Worm (Caenorhabditis elegans) whole organism, early embryonic: Measurements from ENCODE around the gene zip-5.

Source experiments
- B0310.2 ChIP-seq: sonication (generic microtip); optimal IDR thresholded peaks from 2 replicates; lab custom pipeline; 2016; ENCODE audit warnings: mild to moderate bottlenecking, missing genetic modification characterization, missing compliant biosample characterization
- aly-1 ChIP-seq: sonication (generic microtip); optimal IDR thresholded peaks from 2 replicates; lab custom pipeline; 2016; ENCODE audit warnings: missing genetic modification characterization, missing compliant biosample characterization
- ama-1 ChIP-seq: fragments of 150-350 bp; optimal IDR thresholded peaks from 2 replicates; lab custom pipeline; 2014
- hmbx-1 ChIP-seq: sonication (generic microtip); optimal IDR thresholded peaks from 2 replicates; lab custom pipeline; 2016; ENCODE audit warnings: mild to moderate bottlenecking, missing genetic modification characterization, missing compliant biosample characterization
- hmg-4 ChIP-seq: fragments of 200-800 bp; sonication (Bioruptor generic); optimal IDR thresholded peaks from 2 replicates; lab custom pipeline; 2018; ENCODE audit warnings: mild to moderate bottlenecking, missing genetic modification characterization, missing compliant biosample characterization
- scrt-1 ChIP-seq: fragments of 200-800 bp; sonication (Bioruptor generic); IDR thresholded peaks from 2 replicates; pipeline ENCODE4 v1.3.6; 2022; ENCODE audit warnings: missing genetic modification characterization, missing compliant biosample characterization
- sea-1 ChIP-seq: fragments of 200-800 bp; sonication (Bioruptor generic); conservative IDR thresholded peaks from 2 replicates; pipeline ENCODE4 v1.3.6; 2022; ENCODE audit warnings: missing genetic modification characterization, missing compliant biosample characterization

- TF ChIP-seq ama-1 (lab: Kevin White, UChicago) (no peak), hmg-4 (GFP tag; lab: Kevin White, UChicago) (no peak), sea-1 (GFP tag; lab: Robert Waterston, UW) (no peak), B0310.2 (no peak), hmbx-1 (tag; lab: Kevin White, UChicago) (no peak), scrt-1 (GFP tag; lab: Robert Waterston, UW) (no peak), aly-1 (no peak)
These were observed 30.2 kb downstream of the zip-5 start for ce11 chrV:13294507-13294906.
